Fruit fly (Drosophila melanogaster): Measurements from ENCODE around the gene CG46465.
A peak's percentile ranks its signal among the peaks of the same experiment; 100 is the strongest.

CG46465 gene

DNA sequence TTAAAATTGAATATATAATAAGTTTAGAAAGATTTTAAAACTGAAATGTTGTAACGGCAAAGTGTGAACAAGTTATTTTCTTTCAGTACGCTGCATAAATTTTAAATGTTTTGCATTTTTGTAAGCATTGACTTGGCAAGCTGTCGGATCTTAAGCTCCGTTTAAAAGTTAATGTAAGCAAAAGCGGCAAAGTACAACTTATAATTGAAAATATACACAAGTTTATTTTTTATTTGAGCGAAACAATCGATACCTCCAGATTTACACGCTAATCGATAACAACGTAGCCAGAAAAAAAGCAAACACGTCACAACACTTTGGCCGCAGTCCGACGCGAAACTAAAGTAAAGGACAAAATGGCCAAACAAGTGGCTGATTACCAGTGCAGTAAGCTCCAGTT lies 49.3 kb downstream of the CG46465 start, which contains the start of gene Catsup:
Catsup (plus strand) TSS at position 273 of the 400 bp plus-strand sequence.
- TF ChIP-seq Eip78C (GFP tag) (peak; percentile 37), cyc (GFP tag; optimal IDR thresholded peaks at IDR 0.05) (no peak)
